Fruit fly (Drosophila melanogaster) whole organism, embryonic: ENCODE measurements around the gene Arc42.

Experiments
- Abd-B ChIP-seq: fragments of 200-800 bp; sonication (Bioruptor generic); optimal IDR thresholded peaks from 2 replicates; lab custom pipeline; 2018; ENCODE audit warnings: missing biosample characterization, mild to moderate bottlenecking, missing genetic modification characterization, moderate library complexity
- CG4820 ChIP-seq: fragments of 200-800 bp; sonication (Bioruptor generic); optimal IDR thresholded peaks from 3 replicates; lab custom pipeline; 2016; ENCODE audit warnings: missing biosample characterization, missing genetic modification characterization
- CG8290 ChIP-seq, 3 experiments: fragments of 200-800 bp; sonication (Bioruptor generic); optimal IDR thresholded peaks; 2 replicates each; lab custom pipeline; 2016 to 2019; ENCODE audit warnings: missing biosample characterization in 3 of 3, missing genetic modification characterization in 3 of 3, mild to moderate bottlenecking in 2 of 3, moderate library complexity in 1 of 3
- CG8478 ChIP-seq: fragments of >200 bp; optimal IDR thresholded peaks from 2 replicates; lab custom pipeline; 2018
- pros ChIP-seq: fragments of 200-800 bp; sonication (Bioruptor generic); optimal IDR thresholded peaks from 3 replicates; lab custom pipeline; 2019; ENCODE audit warnings: missing biosample characterization, mild to moderate bottlenecking, missing genetic modification characterization, moderate library complexity

DNA sequence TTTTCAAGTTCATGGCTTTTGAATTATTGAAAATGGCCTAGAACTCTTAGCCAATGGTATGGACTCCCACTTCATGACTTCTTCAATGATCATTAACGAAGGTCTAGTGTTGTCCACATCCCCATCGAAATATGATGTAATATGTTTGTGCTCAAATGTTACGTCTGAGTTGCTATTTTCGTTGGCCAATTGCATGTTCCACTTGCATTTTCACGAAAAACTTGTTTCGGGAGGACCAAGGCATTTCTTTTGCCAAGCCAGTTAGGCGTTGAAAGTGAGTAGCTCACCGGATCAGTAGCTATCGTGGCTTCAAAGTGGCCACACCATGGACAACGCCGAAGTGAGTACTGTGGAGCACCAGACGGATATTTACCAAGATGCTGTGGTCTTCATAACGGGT is 40.7 kb downstream of the Arc42 start, which contains the start of gene CG4770:
- TF ChIP-seq CG4820 (GFP tag; lab: Kevin White, UChicago) (no peak), CG8478 (lab: Kevin White, UChicago) (no peak), pros (GFP tag; lab: Kevin White, UChicago) (no peak), Abd-B (GFP tag; lab: Kevin White, UChicago) (no peak), CG8290 (GFP tag; optimal IDR thresholded peaks at IDR 0.05; lab: Kevin White, UChicago) (no peak), CG8290 (tag; optimal IDR thresholded peaks at IDR 0.05; lab: Kevin White, UChicago) (no peak)
